Fruit fly (Drosophila melanogaster) whole organism, embryonic: ENCODE data around the gene CG13385.

Source experiments
- Abd-B ChIP-seq: fragments of 200-800 bp; sonication (Bioruptor generic); optimal IDR thresholded peaks from 2 replicates; lab custom pipeline; 2018; ENCODE audit warnings: missing biosample characterization, mild to moderate bottlenecking, missing genetic modification characterization, moderate library complexity
- Blimp-1 ChIP-seq: fragments of 200-800 bp; sonication (Bioruptor generic); optimal IDR thresholded peaks from 3 replicates; lab custom pipeline; 2018; ENCODE audit warnings: missing biosample characterization, missing genetic modification characterization, mild to moderate bottlenecking, moderate library complexity, missing genetic modification reagents
- C15 ChIP-seq: fragments of 200-800 bp; sonication (Bioruptor generic); IDR thresholded peaks from 3 replicates; pipeline ENCODE4 v1.3.6; 2022; ENCODE audit warnings: missing biosample characterization, missing genetic modification characterization
- CG10431 ChIP-seq: fragments of 200-800 bp; sonication (Bioruptor generic); optimal IDR thresholded peaks from 3 replicates; lab custom pipeline; 2018; ENCODE audit warnings: missing biosample characterization, mild to moderate bottlenecking, missing genetic modification characterization
- CG10565 ChIP-seq: fragments of 200-800 bp; sonication (Bioruptor generic); optimal IDR thresholded peaks from 3 replicates; lab custom pipeline; 2016; ENCODE audit warnings: missing biosample characterization, mild to moderate bottlenecking, missing genetic modification characterization
- CG11093 ChIP-seq: fragments of 200-800 bp; sonication (Bioruptor generic); IDR thresholded peaks from 3 replicates; pipeline ENCODE4 v1.3.6; 2022; ENCODE audit warnings: missing biosample characterization, missing genetic modification characterization
- CG11456 ChIP-seq: fragments of 200-800 bp; sonication (Bioruptor generic); IDR thresholded peaks from 3 replicates; pipeline ENCODE4 v1.3.6; 2022; ENCODE audit warnings: missing biosample characterization, missing genetic modification characterization
- CG17361 ChIP-seq: fragments of 200-800 bp; sonication (Bioruptor generic); IDR thresholded peaks from 3 replicates; pipeline ENCODE4 v1.3.6; 2022; ENCODE audit warnings: missing biosample characterization, missing genetic modification characterization
- CG3407 ChIP-seq: fragments of 200-800 bp; sonication (Bioruptor generic); optimal IDR thresholded peaks from 2 replicates; lab custom pipeline; 2018; ENCODE audit warnings: missing biosample characterization, mild to moderate bottlenecking, missing genetic modification characterization
- CG4707 ChIP-seq: fragments of 200-800 bp; sonication (Bioruptor generic); optimal IDR thresholded peaks from 2 replicates; lab custom pipeline; 2018; ENCODE audit warnings: missing biosample characterization, mild to moderate bottlenecking, missing genetic modification characterization, moderate library complexity
- CG5180 ChIP-seq: fragments of 200-800 bp; sonication (Bioruptor generic); optimal IDR thresholded peaks from 3 replicates; lab custom pipeline; 2017; ENCODE audit warnings: missing biosample characterization, missing genetic modification characterization, mild to moderate bottlenecking, moderate library complexity, missing genetic modification reagents
- CG7372 ChIP-seq: fragments of 200-800 bp; sonication (Bioruptor generic); IDR thresholded peaks from 2 replicates; pipeline ENCODE4 v1.3.6; 2022; ENCODE audit warnings: missing biosample characterization, missing genetic modification characterization
- CG7745 ChIP-seq: fragments of 200-800 bp; sonication (Bioruptor generic); optimal IDR thresholded peaks from 2 replicates; lab custom pipeline; 2018; ENCODE audit warnings: missing biosample characterization, mild to moderate bottlenecking, missing genetic modification characterization, moderate library complexity
- CG7786 ChIP-seq: fragments of 200-800 bp; sonication (Bioruptor generic); optimal IDR thresholded peaks from 2 replicates; lab custom pipeline; 2016; ENCODE audit warnings: missing biosample characterization, missing genetic modification characterization
- CG7839 ChIP-seq: fragments of 200-800 bp; sonication (Bioruptor generic); optimal IDR thresholded peaks from 3 replicates; lab custom pipeline; 2018; ENCODE audit warnings: missing biosample characterization, mild to moderate bottlenecking, missing genetic modification characterization, moderate library complexity
- CG8281 ChIP-seq: fragments of 200-800 bp; sonication (Bioruptor generic); optimal IDR thresholded peaks from 2 replicates; lab custom pipeline; 2018; ENCODE audit warnings: missing biosample characterization, mild to moderate bottlenecking, missing genetic modification characterization, moderate library complexity
- CG8388 ChIP-seq: fragments of 200-800 bp; sonication (Bioruptor generic); optimal IDR thresholded peaks from 2 replicates; lab custom pipeline; 2019; ENCODE audit warnings: missing biosample characterization, mild to moderate bottlenecking, missing genetic modification characterization, moderate library complexity
- CG9727 ChIP-seq: fragments of 200-800 bp; sonication (Bioruptor generic); optimal IDR thresholded peaks from 3 replicates; lab custom pipeline; 2017; ENCODE audit warnings: missing biosample characterization, mild to moderate bottlenecking, missing genetic modification characterization
- D19A ChIP-seq: fragments of 200-800 bp; optimal IDR thresholded peaks from 3 replicates; lab custom pipeline; 2019; ENCODE audit warnings: missing biosample characterization, mild to moderate bottlenecking, missing genetic modification characterization, moderate library complexity
- Dp ChIP-seq: fragments of 200-800 bp; sonication (Bioruptor generic); optimal IDR thresholded peaks from 2 replicates; lab custom pipeline; 2018; ENCODE audit warnings: missing biosample characterization, mild to moderate bottlenecking, missing genetic modification characterization, moderate library complexity
- ERR ChIP-seq: fragments of 200-800 bp; sonication (Bioruptor generic); optimal IDR thresholded peaks from 2 replicates; lab custom pipeline; 2016; ENCODE audit warnings: missing biosample characterization, missing genetic modification characterization
- Ets97D ChIP-seq: fragments of 200-800 bp; sonication (Bioruptor generic); optimal IDR thresholded peaks from 3 replicates; lab custom pipeline; 2016; ENCODE audit warnings: missing biosample characterization, missing genetic modification characterization
- HLHmδ ChIP-seq: fragments of 200-800 bp; sonication (Bioruptor generic); optimal IDR thresholded peaks from 2 replicates; lab custom pipeline; 2018; ENCODE audit warnings: missing biosample characterization, mild to moderate bottlenecking, missing genetic modification characterization, moderate library complexity
- Hmx ChIP-seq: fragments of 200-800 bp; sonication (Bioruptor generic); optimal IDR thresholded peaks from 2 replicates; lab custom pipeline; 2016; ENCODE audit warnings: missing biosample characterization, missing genetic modification characterization
- Med ChIP-seq: fragments of 200-800 bp; sonication (Bioruptor generic); peaks from one replicate; lab custom pipeline; 2016; ENCODE audit warnings: missing biosample characterization, missing genetic modification characterization, mild to moderate bottlenecking, inconsistent platforms, moderate library complexity
- amos ChIP-seq: fragments of 200-800 bp; sonication (Bioruptor generic); IDR thresholded peaks from 2 replicates; pipeline ENCODE4 v1.3.6; 2022; ENCODE audit warnings: missing biosample characterization, missing genetic modification characterization; ENCODE audit not compliant: partially characterized antibody
- ap ChIP-seq: fragments of 200-800 bp; sonication (Bioruptor generic); IDR thresholded peaks from 2 replicates; pipeline ENCODE4 v1.3.6; 2022; ENCODE audit warnings: missing biosample characterization, missing genetic modification characterization
- bab2 ChIP-seq: fragments of 200-800 bp; sonication (Bioruptor generic); optimal IDR thresholded peaks from 2 replicates; lab custom pipeline; 2016; ENCODE audit warnings: missing biosample characterization, missing genetic modification characterization
- cas ChIP-seq: fragments of 200-800 bp; sonication (Bioruptor generic); IDR thresholded peaks from 2 replicates; pipeline ENCODE4 v1.3.6; 2022; ENCODE audit warnings: missing biosample characterization, missing genetic modification characterization
- corto ChIP-seq: fragments of 200-800 bp; sonication (Bioruptor generic); optimal IDR thresholded peaks from 2 replicates; lab custom pipeline; 2016; ENCODE audit warnings: missing biosample characterization, mild to moderate bottlenecking, missing genetic modification characterization, moderate library complexity
- ewg ChIP-seq: fragments of 200-800 bp; sonication (Bioruptor generic); optimal IDR thresholded peaks from 3 replicates; lab custom pipeline; 2017; ENCODE audit warnings: mild to moderate bottlenecking, missing biosample characterization, missing genetic modification reagents, missing genetic modification characterization
- grau ChIP-seq: fragments of 200-800 bp; optimal IDR thresholded peaks from 3 replicates; lab custom pipeline; 2019; ENCODE audit warnings: missing biosample characterization, mild to moderate bottlenecking, missing genetic modification characterization, moderate library complexity
- hbn ChIP-seq: fragments of 200-800 bp; sonication (Bioruptor generic); IDR thresholded peaks from 2 replicates; pipeline ENCODE4 v1.3.6; 2022; ENCODE audit warnings: missing biosample characterization, missing genetic modification characterization; ENCODE audit not compliant: partially characterized antibody
- klu ChIP-seq: fragments of 200-800 bp; sonication (Bioruptor generic); IDR thresholded peaks from 2 replicates; pipeline ENCODE4 v1.3.6; 2022; ENCODE audit warnings: missing biosample characterization, missing genetic modification characterization
- pho ChIP-seq: fragments of 200-800 bp; sonication (Bioruptor generic); optimal IDR thresholded peaks from 2 replicates; lab custom pipeline; 2016; ENCODE audit warnings: missing biosample characterization, missing genetic modification characterization
- psq ChIP-seq: fragments of 200-800 bp; sonication (Bioruptor generic); optimal IDR thresholded peaks from 2 replicates; lab custom pipeline; 2017; ENCODE audit warnings: missing biosample characterization, missing genetic modification characterization
- repo ChIP-seq: fragments of 200-800 bp; sonication (Bioruptor generic); optimal IDR thresholded peaks from 2 replicates; lab custom pipeline; 2016; ENCODE audit warnings: missing biosample characterization, missing genetic modification characterization
- scrt ChIP-seq: fragments of 200-800 bp; sonication (Bioruptor generic); optimal IDR thresholded peaks from 2 replicates; lab custom pipeline; 2018; ENCODE audit warnings: missing biosample characterization, mild to moderate bottlenecking, missing genetic modification characterization, moderate library complexity
- sima ChIP-seq: fragments of 200-800 bp; sonication (Bioruptor generic); optimal IDR thresholded peaks from 2 replicates; lab custom pipeline; 2016; ENCODE audit warnings: missing biosample characterization, missing genetic modification characterization
- stwl ChIP-seq: fragments of 200-800 bp; sonication (Bioruptor generic); optimal IDR thresholded peaks from 3 replicates; lab custom pipeline; 2018; ENCODE audit warnings: missing biosample characterization, mild to moderate bottlenecking, missing genetic modification characterization, moderate library complexity
- trh ChIP-seq: fragments of 200-800 bp; sonication (Bioruptor generic); optimal IDR thresholded peaks from 2 replicates; lab custom pipeline; 2016; ENCODE audit warnings: missing biosample characterization, missing genetic modification characterization
- usp ChIP-seq: fragments of >200 bp; optimal IDR thresholded peaks from 2 replicates; lab custom pipeline; 2017; ENCODE audit warnings: missing biosample characterization, missing genetic modification characterization
- wdn ChIP-seq: fragments of 200-800 bp; sonication (Bioruptor generic); IDR thresholded peaks from 2 replicates; pipeline ENCODE4 v1.3.6; 2022; ENCODE audit warnings: missing biosample characterization, missing genetic modification characterization
- wek ChIP-seq: fragments of 200-800 bp; sonication (Bioruptor generic); optimal IDR thresholded peaks from 3 replicates; lab custom pipeline; 2018; ENCODE audit warnings: missing biosample characterization, mild to moderate bottlenecking, missing genetic modification characterization, moderate library complexity
- wor ChIP-seq: fragments of 200-800 bp; sonication (Bioruptor generic); IDR thresholded peaks from 2 replicates; pipeline ENCODE4 v1.3.6; 2022; ENCODE audit warnings: missing biosample characterization, missing genetic modification characterization

The CG13385 gene

DNA sequence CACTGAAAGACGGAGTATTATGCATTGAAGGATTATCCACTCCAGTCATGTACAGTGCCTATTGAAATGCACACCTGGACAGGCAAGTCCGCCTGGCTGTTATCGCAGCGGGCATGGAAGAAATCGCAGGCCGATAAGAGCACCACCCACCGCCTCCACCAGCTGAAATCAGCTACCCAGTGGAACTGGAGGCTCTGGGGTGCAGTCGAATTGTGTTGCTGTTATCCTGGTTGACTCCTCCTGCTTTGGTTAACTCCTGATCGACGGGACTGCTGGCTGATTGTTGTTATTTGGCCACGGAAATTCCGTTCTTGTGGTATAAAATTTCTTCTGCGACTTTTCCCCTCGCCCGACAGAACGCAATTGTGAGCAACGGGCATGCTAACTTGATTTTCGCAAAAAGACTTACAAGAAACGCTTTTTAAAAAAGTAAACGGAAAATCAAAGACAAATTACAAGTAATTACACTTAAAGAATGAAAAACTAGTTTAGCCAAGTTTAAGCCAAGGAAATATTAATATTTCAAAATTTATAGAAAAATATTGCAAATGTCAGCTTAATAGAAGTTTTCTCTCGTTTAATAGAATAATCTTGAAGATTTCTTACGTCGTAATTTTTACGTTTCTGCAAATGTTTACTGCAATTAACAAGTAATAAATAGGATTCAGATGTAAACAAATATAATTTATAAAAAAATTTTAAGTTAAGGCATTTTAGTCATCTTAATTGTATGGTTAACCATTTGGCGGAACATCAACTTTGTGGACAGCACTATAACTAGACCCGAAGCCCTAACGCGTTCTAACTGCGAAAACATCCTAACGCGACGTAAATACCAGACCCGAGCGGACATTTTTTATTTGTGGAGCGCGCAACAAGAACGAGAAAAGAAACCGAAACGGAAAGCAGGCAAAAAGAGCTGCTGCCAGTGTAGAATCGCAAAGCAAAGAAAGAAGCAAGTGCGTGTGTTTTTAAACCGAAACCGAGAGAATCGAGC lies 18.7 kb downstream of the CG13385 start, which contains the start of the genes CG13398 and Akap200 (continued):
- TF ChIP-seq repo (GFP tag; lab: Kevin White, UChicago) (no peak), CG11093 (GFP tag; lab: Robert Waterston, UW) (no peak), Ets97D (peak; percentile 36), Blimp-1 (GFP tag; lab: Kevin White, UChicago) (peak; percentile 1), CG9727 (GFP tag; lab: Kevin White, UChicago) (peak; percentile 38), CG7839 (tag; lab: Kevin White, UChicago) (no peak), ap (GFP tag; lab: Robert Waterston, UW) (no peak), CG11456 (GFP tag; lab: Robert Waterston, UW) (peak; percentile 54; the same call in 1 of the 3 replicates)

dm6 chr2L:8416350-8417046 lies 20.0 kb downstream of the CG13385 start:
- TF ChIP-seq wor (GFP tag; lab: Robert Waterston, UW) (no peak), psq (GFP tag; lab: Kevin White, UChicago) (peak; percentile 69), CG10431 (GFP tag; lab: Kevin White, UChicago) (no peak), wek (peak; percentile 36), klu (GFP tag; lab: Robert Waterston, UW) (no peak), Abd-B (GFP tag; lab: Kevin White, UChicago) (no peak), CG7786 (GFP tag; lab: Kevin White, UChicago) (no peak), CG7745 (tag; lab: Kevin White, UChicago) (no peak), wdn (GFP tag; lab: Robert Waterston, UW) (no peak), ERR (GFP tag; lab: Kevin White, UChicago) (no peak), corto (GFP tag; lab: Kevin White, UChicago) (peak; percentile 21), HLHmδ (GFP tag; lab: Kevin White, UChicago) (peak; percentile 58), hbn (GFP tag; lab: Robert Waterston, UW) (0 out of 2 replicates have a peak, but pooled peaks have one; percentile 15), bab2 (GFP tag; lab: Kevin White, UChicago) (peak; percentile 6), CG4707 (no peak), Dp (GFP tag; lab: Kevin White, UChicago) (peak; percentile 35), usp (GFP tag; lab: Kevin White, UChicago) (no peak), cas (GFP tag; lab: Robert Waterston, UW) (no peak), grau (tag; lab: Kevin White, UChicago) (peak; percentile 94), scrt (GFP tag; lab: Kevin White, UChicago) (no peak), CG17361 (GFP tag; lab: Robert Waterston, UW) (no peak; the same call in 2 of the 3 replicates), amos (GFP tag; lab: Robert Waterston, UW) (0 out of 2 replicates have a peak, but pooled peaks have one; percentile 17), sima (GFP tag; lab: Kevin White, UChicago) (no peak), Med (peak; percentile 80), stwl (tag; lab: Kevin White, UChicago) (peak; percentile 6), trh (GFP tag; lab: Kevin White, UChicago) (no peak), C15 (GFP tag; lab: Robert Waterston, UW) (no peak), CG10565 (no peak), CG8388 (no peak), D19A (tag; lab: Kevin White, UChicago) (no peak), ewg (peak; percentile 30), CG7372 (GFP tag; lab: Robert Waterston, UW) (no peak), pho (GFP tag; lab: Kevin White, UChicago) (no peak), CG3407 (GFP tag; lab: Kevin White, UChicago) (no peak), CG8281 (tag; lab: Kevin White, UChicago) (peak; percentile 100), Hmx (GFP tag; lab: Kevin White, UChicago) (no peak), CG5180 (no peak)
